Worm (Caenorhabditis elegans) whole organism, L3 larva: Measurements from ENCODE around the gene F54E4.2.

Experiments
- ZK546.5 ChIP-seq: sonication (generic microtip); optimal IDR thresholded peaks from 2 replicates; lab custom pipeline; 2017; ENCODE audit warnings: missing biosample characterization, missing genetic modification characterization
- ceh-82 ChIP-seq: fragments of 150-350 bp; optimal IDR thresholded peaks from 2 replicates; lab custom pipeline; 2014; ENCODE audit warnings: missing biosample characterization, missing genetic modification characterization
- daf-12 ChIP-seq: fragments of 150-350 bp; optimal IDR thresholded peaks from 2 replicates; lab custom pipeline; 2014; ENCODE audit warnings: missing biosample characterization, missing genetic modification reagents, missing genetic modification characterization
- nhr-23 ChIP-seq: fragments of 150-350 bp; optimal IDR thresholded peaks from 2 replicates; lab custom pipeline; 2014; ENCODE audit warnings: missing biosample characterization, missing genetic modification reagents, missing genetic modification characterization
- tbx-2 ChIP-seq: sonication (generic microtip); optimal IDR thresholded peaks from 2 replicates; lab custom pipeline; 2016; ENCODE audit warnings: mild to moderate bottlenecking, missing genetic modification characterization, missing compliant biosample characterization

DNA sequence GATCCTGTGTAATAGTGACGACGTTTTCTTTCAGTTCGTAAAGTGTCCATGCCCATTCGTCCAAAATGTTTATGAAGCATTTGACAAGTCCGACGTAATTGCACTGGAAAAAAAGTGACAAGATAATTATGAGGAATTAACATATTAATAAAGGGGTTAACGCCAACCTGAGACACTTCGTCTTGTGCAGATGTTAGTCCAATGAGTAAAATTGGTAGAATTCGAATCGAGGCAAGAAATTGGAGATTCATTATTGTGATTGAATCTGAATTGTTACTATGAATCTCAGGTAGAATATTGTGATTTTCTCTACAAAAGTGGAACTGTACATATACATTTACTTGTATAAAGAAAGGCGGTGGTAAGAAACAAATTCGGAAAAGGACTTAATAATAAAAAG, 7.4 kb upstream of the F54E4.2 start, which contains the start of gene F54E4.3:
- TF ChIP-seq daf-12 (tag; lab: Kevin White, UChicago), result no peak
- no peak for TF ChIP-seq nhr-23 (tag; lab: Kevin White, UChicago)
- no peak for TF ChIP-seq ZK546.5 (tag; lab: Kevin White, UChicago)
- TF ChIP-seq tbx-2 (tag; lab: Kevin White, UChicago), result no peak
- TF ChIP-seq ceh-82 (tag; lab: Kevin White, UChicago), result no peak
